Worm (Caenorhabditis elegans): ENCODE data around the gene T26C12.3.
A peak's percentile ranks its signal among the peaks of the same experiment; 100 is the strongest.

T26C12.3 gene

ce11 chrIV:3311243-3311642, 38.0 kb upstream of the T26C12.3 start, which contains the start of gene zip-11 (continued):
- no peak for TF ChIP-seq dmd-4 (tag; optimal IDR thresholded peaks at IDR 0.05; ENCODE audit: borderline replicate concordance)
- no peak for TF ChIP-seq mec-3 (tag; optimal IDR thresholded peaks at IDR 0.05; ENCODE audit: borderline replicate concordance)
- TF ChIP-seq pros-1 (tag; optimal IDR thresholded peaks at IDR 0.05): no peak
- no peak for TF ChIP-seq dve-1 (tag; optimal IDR thresholded peaks at IDR 0.05)
- no peak for TF ChIP-seq ceh-19 (GFP tag; optimal IDR thresholded peaks at IDR 0.05)
- no peak for TF ChIP-seq ceh-14 (tag; optimal IDR thresholded peaks at IDR 0.05)
- no peak for TF ChIP-seq lin-11 (tag; optimal IDR thresholded peaks at IDR 0.05)
- TF ChIP-seq ceh-45 (GFP tag; IDR thresholded peaks at IDR 0.05): no peak

- peak; percentile 42 for TF ChIP-seq elt-2 (tag; optimal IDR thresholded peaks at IDR 0.05)
- no peak for TF ChIP-seq elt-4 (tag; optimal IDR thresholded peaks at IDR 0.05)
- no peak for TF ChIP-seq ceh-48 (tag; optimal IDR thresholded peaks at IDR 0.05)
- no peak for TF ChIP-seq nfya-1 (tag; optimal IDR thresholded peaks at IDR 0.05)
- no peak for TF ChIP-seq sox-2 (GFP tag; IDR thresholded peaks at IDR 0.05)
Observed at ce11 chrIV:3310662-3311219, 37.5 kb upstream of the T26C12.3 start.

- no peak for TF ChIP-seq dmd-4 (tag; optimal IDR thresholded peaks at IDR 0.05; ENCODE audit: borderline replicate concordance)
Observed at ce11 chrIV:3308885-3309284, 35.7 kb upstream of the T26C12.3 start.

ce11 chrIV:3307463-3307862, 34.3 kb upstream of the T26C12.3 start, which contains the start of gene W08E12.9:
Gene W08E12.9 (minus strand): TSS chrIV:3307563.
- no peak for TF ChIP-seq elt-2 (tag; optimal IDR thresholded peaks at IDR 0.05)
- no peak for TF ChIP-seq ceh-18 (tag; optimal IDR thresholded peaks at IDR 0.05)
- TF ChIP-seq ceh-9 (tag; optimal IDR thresholded peaks at IDR 0.05): no peak
- TF ChIP-seq sdc-2 (tag; optimal IDR thresholded peaks at IDR 0.05): no peak
- no peak for TF ChIP-seq ref-2 (tag; optimal IDR thresholded peaks at IDR 0.05)
- no peak for TF ChIP-seq ceh-22 (tag; optimal IDR thresholded peaks at IDR 0.05)
- TF ChIP-seq nhr-232 (tag; optimal IDR thresholded peaks at IDR 0.05): no peak
- TF ChIP-seq mec-3 (tag; optimal IDR thresholded peaks at IDR 0.05; ENCODE audit: borderline replicate concordance): no peak
- TF ChIP-seq hlh-6 (tag; optimal IDR thresholded peaks at IDR 0.05): no peak
- TF ChIP-seq tbx-7 (tag; optimal IDR thresholded peaks at IDR 0.05): no peak
- no peak for TF ChIP-seq pax-1 (tag; optimal IDR thresholded peaks at IDR 0.05)
- TF ChIP-seq T23F11.4 (GFP tag; optimal IDR thresholded peaks at IDR 0.05): no peak
- no peak for TF ChIP-seq ztf-16 (tag; optimal IDR thresholded peaks at IDR 0.05)
- TF ChIP-seq tbx-2 (tag; optimal IDR thresholded peaks at IDR 0.05): no peak
- TF ChIP-seq hlh-15 (tag; optimal IDR thresholded peaks at IDR 0.05): no peak
- TF ChIP-seq ceh-6 (GFP tag; optimal IDR thresholded peaks at IDR 0.05): no peak

ce11 chrIV:3305575-3305974, 32.4 kb upstream of the T26C12.3 start, which contains the start of gene W08E12.2:
Gene W08E12.2 (plus strand): TSS chrIV:3305875.
- no peak for TF ChIP-seq unc-86 (tag; optimal IDR thresholded peaks at IDR 0.05)
- no peak for TF ChIP-seq ceh-2 (tag; optimal IDR thresholded peaks at IDR 0.05)
- TF ChIP-seq ceh-14 (tag; optimal IDR thresholded peaks at IDR 0.05): no peak
- TF ChIP-seq dve-1 (tag; optimal IDR thresholded peaks at IDR 0.05): no peak
- TF ChIP-seq ceh-6 (GFP tag; optimal IDR thresholded peaks at IDR 0.05): no peak
- TF ChIP-seq eyg-1 (tag; optimal IDR thresholded peaks at IDR 0.05): no peak
- no peak for TF ChIP-seq fkh-6 (tag; optimal IDR thresholded peaks at IDR 0.05)
- TF ChIP-seq ref-2 (tag; optimal IDR thresholded peaks at IDR 0.05): no peak
- no peak for TF ChIP-seq lim-6 (tag; optimal IDR thresholded peaks at IDR 0.05)
- no peak for TF ChIP-seq ceh-22 (tag; optimal IDR thresholded peaks at IDR 0.05)
- TF ChIP-seq ceh-18 (tag; optimal IDR thresholded peaks at IDR 0.05): no peak
- TF ChIP-seq ets-4 (tag; optimal IDR thresholded peaks at IDR 0.05): no peak
- TF ChIP-seq nhr-232 (tag; optimal IDR thresholded peaks at IDR 0.05): no peak
- TF ChIP-seq fkh-10 (GFP tag; optimal IDR thresholded peaks at IDR 0.05): no peak
